Worm (Caenorhabditis elegans): ENCODE measurements around the gene H06I04.6.

DNA sequence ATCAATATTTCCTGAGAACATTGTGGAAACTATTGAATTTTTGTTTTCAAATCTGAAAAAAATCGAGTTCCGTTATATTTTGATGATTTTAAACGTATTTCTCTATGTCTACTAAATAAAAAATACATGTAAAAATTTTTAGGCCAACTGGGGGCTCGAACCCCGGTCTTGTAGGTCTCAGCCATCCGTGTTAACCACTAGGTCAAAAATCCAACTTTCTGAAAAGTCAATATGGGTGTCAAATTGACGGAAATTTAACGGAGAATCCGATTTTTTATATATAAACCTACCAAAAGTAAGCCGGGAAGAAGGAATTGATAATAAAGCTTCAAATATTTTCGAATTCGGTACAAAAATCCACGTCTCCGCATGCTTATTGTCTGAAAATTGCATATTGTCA is 42.2 kb upstream of the H06I04.6 start:
- no peak for TF ChIP-seq med-1 (GFP tag; optimal IDR thresholded peaks at IDR 0.05; ENCODE audit: insufficient read depth)
- no peak for TF ChIP-seq T22C8.4 (GFP tag; IDR thresholded peaks at IDR 0.05)
- no peak for TF ChIP-seq ztf-23 (GFP tag; IDR thresholded peaks at IDR 0.05)
- no peak for TF ChIP-seq ref-1 (GFP tag; conservative IDR thresholded peaks at IDR 0.05)
- TF ChIP-seq cog-1 (tag; optimal IDR thresholded peaks at IDR 0.05) = no peak
- no peak for TF ChIP-seq flt-1 (GFP tag; IDR thresholded peaks at IDR 0.05)
- no peak for TF ChIP-seq tab-1 (GFP tag; IDR thresholded peaks at IDR 0.05)
- no peak for TF ChIP-seq ztf-29 (GFP tag; IDR thresholded peaks at IDR 0.05)
- TF ChIP-seq klf-2 (GFP tag; conservative IDR thresholded peaks at IDR 0.05) = no peak
